Worm (Caenorhabditis elegans) whole organism, L3 larva: ENCODE measurements around the gene Y57A10A.27.

Source experiments
- ama-1 ChIP-seq: fragments of 150-350 bp; optimal IDR thresholded peaks from 2 replicates; lab custom pipeline; 2018
- egl-27 ChIP-seq: sonication (generic microtip); optimal IDR thresholded peaks from 4 replicates; lab custom pipeline; 2017; ENCODE audit warnings: missing biosample characterization, missing genetic modification reagents, missing genetic modification characterization
- nhr-28 ChIP-seq: fragments of 150-350 bp; optimal IDR thresholded peaks from 2 replicates; lab custom pipeline; 2014; ENCODE audit warnings: missing biosample characterization, missing genetic modification characterization
- pqm-1 ChIP-seq: fragments of 150-350 bp; optimal IDR thresholded peaks from 2 replicates; lab custom pipeline; 2017; ENCODE audit warnings: missing biosample characterization, missing genetic modification characterization, inconsistent platforms
- skn-1 ChIP-seq: fragments of 150-350 bp; optimal IDR thresholded peaks from 2 replicates; lab custom pipeline; 2014; ENCODE audit warnings: missing biosample characterization, missing genetic modification characterization

ce11 chrII:12241792-12242191, 33.1 kb downstream of the Y57A10A.27 start:
- TF ChIP-seq nhr-28, result no peak
- no peak for TF ChIP-seq ama-1 (lab: Kevin White, UChicago)
- no peak for TF ChIP-seq egl-27
- no peak for TF ChIP-seq pqm-1 (tag; lab: Kevin White, UChicago)
- no peak for TF ChIP-seq skn-1 (tag; lab: Kevin White, UChicago)
